Worm (Caenorhabditis elegans): ENCODE results near the gene cogc-4.
"Not testable (repeated sequence)": the region's sequence is repeated elsewhere in the genome, so short reads cannot be mapped to it uniquely, and the experiment has no call there.

DNA sequence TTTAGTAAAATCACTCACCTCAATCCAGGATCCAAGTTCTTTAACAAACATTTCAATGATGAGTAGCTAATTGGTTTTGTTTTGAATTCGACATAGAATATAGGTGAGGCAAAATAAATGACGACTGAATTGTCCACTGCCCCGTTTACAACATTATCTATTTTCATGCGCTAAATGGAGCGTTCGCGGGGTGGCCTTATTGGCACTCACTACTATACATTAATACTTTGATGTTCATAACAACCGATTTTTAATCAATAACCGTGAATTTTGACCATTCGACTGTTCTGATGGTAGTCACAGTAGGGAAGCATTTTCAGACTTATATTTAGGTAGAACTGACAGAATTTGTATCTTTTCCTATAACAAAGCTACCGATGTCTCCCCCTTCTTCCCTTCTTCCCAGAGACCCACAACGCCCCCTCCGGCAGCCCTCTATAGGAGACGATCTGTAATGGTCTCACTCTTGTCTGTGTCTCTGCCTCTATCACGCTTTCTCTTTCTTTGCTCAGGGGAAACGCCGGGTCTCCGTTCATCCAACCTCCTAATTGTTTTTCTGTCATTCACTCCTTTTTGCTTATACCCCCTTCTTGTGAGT, 43.6 kb downstream of the cogc-4 start, which contains the start of gene Y51H7C.12:
- TF ChIP-seq mls-2, elt-3, lsy-2, nhr-12, unc-39 (tag; optimal IDR thresholded peaks at IDR 0.05): not testable (repeated sequence)
